Fruit fly (Drosophila melanogaster): ENCODE measurements around the gene nerfin-1.

nerfin-1 gene

dm6 chr3L:917225-917624, 8.3 kb downstream of the nerfin-1 start (continued):
- TF ChIP-seq CG2889 (GFP tag; IDR thresholded peaks at IDR 0.05) = no peak
- TF ChIP-seq CG1603 (tag; optimal IDR thresholded peaks at IDR 0.05) = no peak
- no peak for TF ChIP-seq CG1792 (GFP tag; optimal IDR thresholded peaks at IDR 0.05)
- no peak for TF ChIP-seq NC2β (GFP tag; optimal IDR thresholded peaks at IDR 0.05)
- TF ChIP-seq E2f2 (GFP tag; IDR thresholded peaks at IDR 0.05) = no peak
- TF ChIP-seq CG8290 (GFP tag; optimal IDR thresholded peaks at IDR 0.05) = no peak
- TF ChIP-seq CG8290 (tag; optimal IDR thresholded peaks at IDR 0.05) = no peak
- no peak for TF ChIP-seq crp (GFP tag; optimal IDR thresholded peaks at IDR 0.05)
- no peak for TF ChIP-seq CG7786 (GFP tag; optimal IDR thresholded peaks at IDR 0.05)
- no peak for TF ChIP-seq CG2199 (GFP tag; IDR thresholded peaks at IDR 0.05)
- no peak for TF ChIP-seq trem (tag; optimal IDR thresholded peaks at IDR 0.05)
- TF ChIP-seq gsb (GFP tag; IDR thresholded peaks at IDR 0.05) = no peak
- TF ChIP-seq Spps (tag; optimal IDR thresholded peaks at IDR 0.05) = no peak
- no peak for TF ChIP-seq ci (GFP tag; IDR thresholded peaks at IDR 0.05)
- no peak for TF ChIP-seq Atf3 (GFP tag; optimal IDR thresholded peaks at IDR 0.05)
- no peak for TF ChIP-seq Pdp1 (GFP tag; optimal IDR thresholded peaks at IDR 0.05)
- no peak for TF ChIP-seq crol (GFP tag; IDR thresholded peaks at IDR 0.05)
- peak; percentile 10 for TF ChIP-seq CG4424 (GFP tag; optimal IDR thresholded peaks at IDR 0.05)
- no peak for TF ChIP-seq fu2 (GFP tag; optimal IDR thresholded peaks at IDR 0.05)
- TF ChIP-seq wdn (GFP tag; IDR thresholded peaks at IDR 0.05) = no peak
- TF ChIP-seq GATAe (GFP tag; conservative IDR thresholded peaks at IDR 0.05) = no peak
- TF ChIP-seq C15 (GFP tag; IDR thresholded peaks at IDR 0.05) = no peak
- no peak for TF ChIP-seq MTF-1 (GFP tag; optimal IDR thresholded peaks at IDR 0.05; ENCODE audit: borderline replicate concordance)
- TF ChIP-seq Myb (GFP tag; optimal IDR thresholded peaks at IDR 0.05) = no peak
- TF ChIP-seq CG4404 (GFP tag; IDR thresholded peaks at IDR 0.05) = no peak
- TF ChIP-seq chif (GFP tag; optimal IDR thresholded peaks at IDR 0.05) = no peak
- no peak for TF ChIP-seq Dip2 (GFP tag; IDR thresholded peaks at IDR 0.05)
- TF ChIP-seq ERR (GFP tag; optimal IDR thresholded peaks at IDR 0.05) = no peak
- no peak for TF ChIP-seq YL-1 (GFP tag; optimal IDR thresholded peaks at IDR 0.05)
- peak; percentile 37; the same call in 1 of the 2 replicates for TF ChIP-seq CG31441 (GFP tag; IDR thresholded peaks at IDR 0.05)
- TF ChIP-seq caup (GFP tag; optimal IDR thresholded peaks at IDR 0.05; ENCODE audit: severe bottlenecking) = peak; percentile 53
- TF ChIP-seq slp2 (GFP tag; optimal IDR thresholded peaks at IDR 0.05) = no peak
- peak; percentile 3 for TF ChIP-seq HmgZ (tag; optimal IDR thresholded peaks at IDR 0.05)
- TF ChIP-seq Doc2 (GFP tag; IDR thresholded peaks at IDR 0.05) = no peak
- no peak for TF ChIP-seq Side (GFP tag; optimal IDR thresholded peaks at IDR 0.05)
- TF ChIP-seq jigr1 (GFP tag; IDR thresholded peaks at IDR 0.05) = no peak
- TF ChIP-seq Kr (GFP tag; optimal IDR thresholded peaks at IDR 0.05) = no peak
- TF ChIP-seq grau (tag; optimal IDR thresholded peaks at IDR 0.05) = peak; percentile 49
- TF ChIP-seq bcd (GFP tag; optimal IDR thresholded peaks at IDR 0.05) = peak; percentile 17
- no peak for TF ChIP-seq CG6854 (GFP tag; optimal IDR thresholded peaks at IDR 0.05)
- no peak for TF ChIP-seq HLHmδ (GFP tag; optimal IDR thresholded peaks at IDR 0.05)
- TF ChIP-seq Hand (GFP tag; optimal IDR thresholded peaks at IDR 0.05) = peak; percentile 60
- TF ChIP-seq Drgx (GFP tag; IDR thresholded peaks at IDR 0.05) = no peak
- TF ChIP-seq inv (GFP tag; IDR thresholded peaks at IDR 0.05; ENCODE audit: partially characterized antibody) = no peak
- no peak for TF ChIP-seq CG11085 (GFP tag; IDR thresholded peaks at IDR 0.05)
- no peak for TF ChIP-seq CG10959 (GFP tag; IDR thresholded peaks at IDR 0.05)
- TF ChIP-seq prd (optimal IDR thresholded peaks at IDR 0.05) = no peak
- peak; percentile 39; the same call in 1 of the 3 replicates for TF ChIP-seq prd (GFP tag; IDR thresholded peaks at IDR 0.05)
- TF ChIP-seq pum (GFP tag; optimal IDR thresholded peaks at IDR 0.05) = no peak
- TF ChIP-seq maf-S (GFP tag; optimal IDR thresholded peaks at IDR 0.05) = no peak
- no peak for TF ChIP-seq CG12299 (tag; optimal IDR thresholded peaks at IDR 0.05)
- no peak for TF ChIP-seq CG33213 (GFP tag; optimal IDR thresholded peaks at IDR 0.05)
- peak; percentile 42 for TF ChIP-seq CG13424 (tag; optimal IDR thresholded peaks at IDR 0.05)

Data from whole organism, embryonic.